Worm (Caenorhabditis elegans) whole organism, L2 larva: ENCODE measurements around the gene ebp-3.

Experiments used
- R02D3.7 ChIP-seq: fragments of 150-350 bp; optimal IDR thresholded peaks from 2 replicates; lab custom pipeline; 2014; ENCODE audit warnings: missing biosample characterization, missing genetic modification characterization
- elt-1 ChIP-seq: fragments of 150-350 bp; optimal IDR thresholded peaks from 2 replicates; lab custom pipeline; 2014; ENCODE audit warnings: missing biosample characterization, missing genetic modification characterization
- nhr-11 ChIP-seq: fragments of 150-350 bp; optimal IDR thresholded peaks from 2 replicates; lab custom pipeline; 2014; ENCODE audit warnings: missing biosample characterization, missing genetic modification characterization
- nhr-77 ChIP-seq: fragments of 150-350 bp; optimal IDR thresholded peaks from 2 replicates; lab custom pipeline; 2014; ENCODE audit warnings: missing biosample characterization, missing genetic modification characterization
- unc-62 ChIP-seq: fragments of 150-350 bp; optimal IDR thresholded peaks from 2 replicates; lab custom pipeline; 2014; ENCODE audit warnings: missing biosample characterization, missing genetic modification reagents, missing genetic modification characterization

DNA sequence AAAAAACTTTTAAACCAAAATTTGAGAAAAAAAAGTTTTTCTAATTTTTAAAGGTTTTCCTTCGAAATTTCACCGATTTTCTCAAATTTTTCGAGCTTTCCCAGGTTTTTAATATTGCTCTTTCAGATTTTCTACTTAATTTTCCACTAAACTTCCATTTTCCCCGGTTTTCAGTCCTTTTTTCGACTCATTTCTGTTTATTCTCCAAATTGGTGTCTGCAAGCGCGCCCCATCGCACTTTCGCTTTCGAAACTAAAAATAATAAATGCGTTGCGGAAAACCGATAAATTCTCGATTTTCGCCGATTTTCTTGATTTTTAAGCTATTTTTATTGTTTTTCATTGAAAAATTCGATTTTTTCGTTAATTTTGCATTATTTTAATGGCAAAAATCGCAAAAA is 34.3 kb upstream of the ebp-3 start:
- TF ChIP-seq nhr-77 (tag; lab: Kevin White, UChicago) (no peak), R02D3.7 (tag; lab: Kevin White, UChicago) (no peak), unc-62 (no peak), nhr-11 (tag; lab: Kevin White, UChicago) (no peak), elt-1 (tag; lab: Kevin White, UChicago) (no peak)
